Fruit fly (Drosophila melanogaster): ENCODE results near the gene Dref.

Gene Dref

dm6 chr2L:9938631-9939256, 28.3 kb downstream of the Dref start, which contains the start of the genes Datp and CG4619 (continued):
- peak; percentile 32 for TF ChIP-seq CG13624 (GFP tag; optimal IDR thresholded peaks at IDR 0.05)
- TF ChIP-seq CG8359 (GFP tag; optimal IDR thresholded peaks at IDR 0.05; ENCODE audit: borderline replicate concordance) = no peak
- TF ChIP-seq mam (GFP tag; optimal IDR thresholded peaks at IDR 0.05) = peak; percentile 63
- TF ChIP-seq so (GFP tag; IDR thresholded peaks at IDR 0.05) = no peak; the same call in 2 of the 3 replicates
- TF ChIP-seq btn (GFP tag; optimal IDR thresholded peaks at IDR 0.05) = no peak
- TF ChIP-seq prd (optimal IDR thresholded peaks at IDR 0.05) = no peak
- peak; percentile 20; the same call in 1 of the 3 replicates for TF ChIP-seq prd (GFP tag; IDR thresholded peaks at IDR 0.05)
- TF ChIP-seq pnt (GFP tag; optimal IDR thresholded peaks at IDR 0.05) = no peak
- TF ChIP-seq pho (GFP tag; optimal IDR thresholded peaks at IDR 0.05) = peak; percentile 38
- peak; percentile 47; the same call in 1 of the 2 replicates for TF ChIP-seq Ptx1 (GFP tag; IDR thresholded peaks at IDR 0.05)
- TF ChIP-seq CG3995 (GFP tag; optimal IDR thresholded peaks at IDR 0.05) = peak; percentile 36
- peak; percentile 50 for TF ChIP-seq Dad (GFP tag; optimal IDR thresholded peaks at IDR 0.05)
- peak; percentile 17 for TF ChIP-seq Dp (GFP tag; optimal IDR thresholded peaks at IDR 0.05)
- peak; percentile 97 for TF ChIP-seq CG15514 (GFP tag; optimal IDR thresholded peaks at IDR 0.05)
- TF ChIP-seq CG10431 (GFP tag; optimal IDR thresholded peaks at IDR 0.05) = peak; percentile 68
- TF ChIP-seq Side (GFP tag; optimal IDR thresholded peaks at IDR 0.05) = peak; percentile 27
- TF ChIP-seq CG34224 (GFP tag; IDR thresholded peaks at IDR 0.05; ENCODE audit: partially characterized antibody) = peak; percentile 43; the same call in 1 of the 3 replicates
- no peak for TF ChIP-seq CG6254 (GFP tag; optimal IDR thresholded peaks at IDR 0.05)
- TF ChIP-seq bigmax (GFP tag; optimal IDR thresholded peaks at IDR 0.05) = no peak
- TF ChIP-seq maf-S (GFP tag; optimal IDR thresholded peaks at IDR 0.05) = peak; percentile 25
- TF ChIP-seq nmo (GFP tag; optimal IDR thresholded peaks at IDR 0.05) = peak; percentile 20
- TF ChIP-seq crp (GFP tag; optimal IDR thresholded peaks at IDR 0.05) = peak in 1 of 2 experiments; percentile 87
- TF ChIP-seq disco-r (GFP tag; optimal IDR thresholded peaks at IDR 0.05) = peak; percentile 20
- TF ChIP-seq H2.0 (GFP tag; IDR thresholded peaks at IDR 0.05) = 0 out of 2 replicates have a peak, but pooled peaks have one; percentile 9
- TF ChIP-seq CG9817 (tag; optimal IDR thresholded peaks at IDR 0.05) = peak; percentile 39
- TF ChIP-seq CG14050 (GFP tag; IDR thresholded peaks at IDR 0.05) = no peak; the same call in 2 of the 3 replicates
- 0 out of 2 replicates have a peak, but pooled peaks have one; percentile 13 for TF ChIP-seq CG14014 (GFP tag; IDR thresholded peaks at IDR 0.05)
- no peak for TF ChIP-seq zen2 (GFP tag; IDR thresholded peaks at IDR 0.05; ENCODE audit: partially characterized antibody)
- peak; percentile 6 for TF ChIP-seq Jarid2 (GFP tag; optimal IDR thresholded peaks at IDR 0.05)
- no peak for TF ChIP-seq Dip2 (GFP tag; IDR thresholded peaks at IDR 0.05)
- peak; percentile 69 for TF ChIP-seq fu2 (GFP tag; optimal IDR thresholded peaks at IDR 0.05)
- no peak for TF ChIP-seq hbn (GFP tag; IDR thresholded peaks at IDR 0.05; ENCODE audit: partially characterized antibody)
- TF ChIP-seq CG13894 (tag; optimal IDR thresholded peaks at IDR 0.05) = no peak
- TF ChIP-seq CG1233 (GFP tag; optimal IDR thresholded peaks at IDR 0.05) = no peak
- no peak for TF ChIP-seq ab (GFP tag; optimal IDR thresholded peaks at IDR 0.05)
- peak; percentile 64 for TF ChIP-seq CG33213 (GFP tag; optimal IDR thresholded peaks at IDR 0.05)
- peak; percentile 21 for TF ChIP-seq CG1647 (GFP tag; optimal IDR thresholded peaks at IDR 0.05)
- no peak for TF ChIP-seq pros (GFP tag; optimal IDR thresholded peaks at IDR 0.05)
- TF ChIP-seq Bgb (GFP tag; IDR thresholded peaks at IDR 0.05; ENCODE audit: partially characterized antibody) = peak; percentile 8; the same call in 1 of the 2 replicates
- no peak for TF ChIP-seq ERR (GFP tag; optimal IDR thresholded peaks at IDR 0.05)
- TF ChIP-seq row (GFP tag; IDR thresholded peaks at IDR 0.05) = peak; percentile 61
- peak; percentile 76 for TF ChIP-seq shn (GFP tag; optimal IDR thresholded peaks at IDR 0.05)
- no peak for TF ChIP-seq seq (GFP tag; IDR thresholded peaks at IDR 0.05)
- peak; percentile 71 for TF ChIP-seq slbo (GFP tag; IDR thresholded peaks at IDR 0.05)
- no peak for TF ChIP-seq nerfin-2 (GFP tag; IDR thresholded peaks at IDR 0.05; ENCODE audit: partially characterized antibody)
- TF ChIP-seq CG11695 (GFP tag; IDR thresholded peaks at IDR 0.05) = no peak
- no peak for TF ChIP-seq sim (GFP tag; IDR thresholded peaks at IDR 0.05)
- TF ChIP-seq CG7928 (GFP tag; optimal IDR thresholded peaks at IDR 0.05) = no peak
- TF ChIP-seq CG5245 (GFP tag; optimal IDR thresholded peaks at IDR 0.05) = peak; percentile 17
- TF ChIP-seq CG15073 (GFP tag; optimal IDR thresholded peaks at IDR 0.05) = no peak

Data from whole organism, embryonic.